Fruit fly (Drosophila melanogaster) whole organism, pupa: Measurements from ENCODE around the gene Galt.

Source experiments
- CG12605 ChIP-seq: fragments of 200-800 bp; sonication (Bioruptor generic); IDR thresholded peaks from 2 replicates; pipeline ENCODE4 v1.3.6; 2022; ENCODE audit warnings: missing biosample characterization, missing genetic modification characterization
- CG17806 ChIP-seq: fragments of 200-800 bp; sonication (Bioruptor generic); optimal IDR thresholded peaks from 2 replicates; lab custom pipeline; 2018; ENCODE audit warnings: missing biosample characterization, mild to moderate bottlenecking, missing genetic modification characterization, moderate library complexity
- CG32121 ChIP-seq: fragments of 200-800 bp; sonication (Bioruptor generic); IDR thresholded peaks from 2 replicates; pipeline ENCODE4 v1.3.6; 2022; ENCODE audit warnings: missing biosample characterization, missing genetic modification characterization
- Pif1A ChIP-seq: fragments of 200-800 bp; sonication (Bioruptor generic); optimal IDR thresholded peaks from 3 replicates; lab custom pipeline; 2016; ENCODE audit warnings: missing biosample characterization, missing genetic modification characterization
- Pif1B ChIP-seq: fragments of 200-800 bp; sonication (Bioruptor generic); optimal IDR thresholded peaks from 3 replicates; lab custom pipeline; 2016; ENCODE audit warnings: missing biosample characterization, missing genetic modification characterization
- Snoo ChIP-seq: fragments of 200-800 bp; sonication (Bioruptor generic); optimal IDR thresholded peaks from 3 replicates; lab custom pipeline; 2017; ENCODE audit warnings: missing biosample characterization, mild to moderate bottlenecking, missing genetic modification characterization, inconsistent platforms
- rn ChIP-seq: fragments of 200-800 bp; sonication (Bioruptor generic); IDR thresholded peaks from 2 replicates; pipeline ENCODE4 v1.3.6; 2022; ENCODE audit warnings: missing biosample characterization, missing genetic modification characterization

dm6 chr2L:6686612-6687011, 18.8 kb upstream of the Galt start, which contains the start of gene CG11327:
- TF ChIP-seq Pif1A: no peak
- no peak for TF ChIP-seq Pif1B (GFP tag; lab: Kevin White, UChicago)
- no peak for TF ChIP-seq CG12605 (GFP tag; lab: Robert Waterston, UW)
- TF ChIP-seq rn: no peak
- TF ChIP-seq Snoo: no peak
- TF ChIP-seq CG17806 (tag; lab: Kevin White, UChicago): no peak
- no peak for TF ChIP-seq CG32121 (GFP tag; lab: Robert Waterston, UW)
